Fruit fly (Drosophila melanogaster) whole organism, adult: ENCODE measurements around the gene CG5646.

Source experiments
- CG11617 ChIP-seq: fragments of 200-800 bp; sonication (Bioruptor generic); optimal IDR thresholded peaks from 2 replicates; lab custom pipeline; 2017; ENCODE audit warnings: mild to moderate bottlenecking, missing biosample characterization, missing genetic modification reagents, missing genetic modification characterization
- CG12768 ChIP-seq: fragments of 200-800 bp; sonication (Bioruptor generic); optimal IDR thresholded peaks from 2 replicates; lab custom pipeline; 2017; ENCODE audit warnings: missing biosample characterization, missing genetic modification characterization, mild to moderate bottlenecking, moderate library complexity, missing genetic modification reagents
- CG14711 ChIP-seq: fragments of 200-800 bp; sonication (Bioruptor generic); optimal IDR thresholded peaks from 2 replicates; lab custom pipeline; 2018; ENCODE audit warnings: missing biosample characterization, mild to moderate bottlenecking, missing genetic modification characterization, moderate library complexity
- CG1620 ChIP-seq: fragments of 200-800 bp; sonication (Bioruptor generic); optimal IDR thresholded peaks from 2 replicates; lab custom pipeline; 2016; ENCODE audit warnings: missing biosample characterization, missing genetic modification characterization
- CG33017 ChIP-seq: fragments of 200-800 bp; sonication (Bioruptor generic); optimal IDR thresholded peaks from 2 replicates; lab custom pipeline; 2018; ENCODE audit warnings: missing biosample characterization, mild to moderate bottlenecking, missing genetic modification characterization, moderate library complexity
- CG5204 ChIP-seq: fragments of 200-800 bp; sonication (Bioruptor generic); optimal IDR thresholded peaks from 2 replicates; lab custom pipeline; 2016; ENCODE audit warnings: missing biosample characterization, missing genetic modification characterization
- CG7045 ChIP-seq: fragments of 200-800 bp; sonication (Bioruptor generic); optimal IDR thresholded peaks from 2 replicates; lab custom pipeline; 2017; ENCODE audit warnings: missing biosample characterization, mild to moderate bottlenecking, missing genetic modification characterization
- CG7101 ChIP-seq: fragments of 200-800 bp; sonication (Bioruptor generic); optimal IDR thresholded peaks from 2 replicates; lab custom pipeline; 2018; ENCODE audit warnings: missing biosample characterization, mild to moderate bottlenecking, missing genetic modification characterization, moderate library complexity
- Clk ChIP-seq: fragments of 200-800 bp; sonication (Bioruptor generic); optimal IDR thresholded peaks from 2 replicates; lab custom pipeline; 2017; ENCODE audit warnings: missing biosample characterization, missing genetic modification characterization
- Crg-1 ChIP-seq: fragments of 200-800 bp; sonication (Bioruptor generic); optimal IDR thresholded peaks from 2 replicates; lab custom pipeline; 2016; ENCODE audit warnings: missing biosample characterization, missing genetic modification characterization
- Hr96 ChIP-seq: fragments of 200-800 bp; sonication (Bioruptor generic); optimal IDR thresholded peaks from 2 replicates; lab custom pipeline; 2016; ENCODE audit warnings: missing biosample characterization, missing genetic modification characterization
- Mnt ChIP-seq: fragments of 200-800 bp; sonication (Bioruptor generic); optimal IDR thresholded peaks from 2 replicates; lab custom pipeline; 2016; ENCODE audit warnings: missing biosample characterization, mild to moderate bottlenecking, missing genetic modification characterization
- bab1 ChIP-seq: fragments of 200-800 bp; sonication (Bioruptor generic); optimal IDR thresholded peaks from 3 replicates; lab custom pipeline; 2019; ENCODE audit warnings: missing biosample characterization, mild to moderate bottlenecking, missing genetic modification characterization, moderate library complexity
- cic ChIP-seq: fragments of 200-800 bp; sonication (Bioruptor generic); optimal IDR thresholded peaks from 2 replicates; lab custom pipeline; 2017; ENCODE audit warnings: missing biosample characterization, mild to moderate bottlenecking, missing genetic modification characterization, moderate library complexity
- cnc ChIP-seq, 2 experiments: fragments of >200 bp; optimal IDR thresholded peaks; 2 replicates each; lab custom pipeline; 2017
- kay ChIP-seq: fragments of 200-800 bp; sonication (Bioruptor generic); peaks from one replicate; lab custom pipeline; 2016; ENCODE audit warnings: missing biosample characterization, missing genetic modification characterization, borderline replicate concordance
- ovo ChIP-seq: fragments of 200-800 bp; sonication (Bioruptor generic); optimal IDR thresholded peaks from 2 replicates; lab custom pipeline; 2016; ENCODE audit warnings: missing biosample characterization, missing genetic modification characterization
- pad ChIP-seq: fragments of 200-800 bp; sonication (Bioruptor generic); optimal IDR thresholded peaks from 3 replicates; lab custom pipeline; 2017; ENCODE audit warnings: missing biosample characterization, missing genetic modification characterization, mild to moderate bottlenecking, moderate library complexity, missing genetic modification reagents
- tj ChIP-seq: fragments of 200-800 bp; sonication (Bioruptor generic); optimal IDR thresholded peaks from 3 replicates; lab custom pipeline; 2017; ENCODE audit warnings: missing biosample characterization, mild to moderate bottlenecking, missing genetic modification characterization, moderate library complexity
- toe ChIP-seq: fragments of 200-800 bp; sonication (Bioruptor generic); optimal IDR thresholded peaks from 2 replicates; lab custom pipeline; 2016; ENCODE audit warnings: missing biosample characterization, missing genetic modification characterization

The CG5646 gene

DNA sequence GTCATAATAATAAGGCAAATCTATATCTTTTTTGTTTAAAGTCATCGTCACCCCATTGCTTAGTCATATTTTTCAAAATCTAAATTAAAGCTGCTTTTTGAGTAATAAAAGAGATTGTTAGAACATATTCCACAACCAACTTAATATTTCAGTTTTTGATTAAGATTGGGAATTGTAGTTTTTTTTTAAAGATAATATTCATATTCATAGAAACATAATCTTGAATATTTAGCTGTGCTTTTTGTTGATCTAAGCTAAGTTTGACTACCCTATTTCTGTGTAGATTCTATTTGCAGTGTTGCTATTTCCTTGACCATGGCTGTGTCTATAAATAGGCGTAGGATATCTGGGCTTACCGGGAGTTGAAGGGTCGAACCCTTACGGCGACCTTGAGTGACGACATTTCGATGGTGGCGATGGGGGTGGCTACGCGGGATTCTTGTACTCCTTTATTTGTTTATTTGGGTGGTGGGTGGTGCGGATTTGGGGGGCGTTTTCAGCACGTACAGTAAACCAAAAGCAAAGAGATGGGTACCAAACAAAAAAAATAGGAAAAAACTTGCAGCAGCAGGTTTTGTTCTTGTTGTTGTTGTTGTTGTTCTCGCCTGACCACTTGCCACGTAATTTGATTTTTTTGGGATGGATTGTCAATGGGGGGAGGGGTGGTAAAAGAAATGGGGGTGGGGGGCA, 3.0 kb downstream of the CG5646 start:
- TF ChIP-seq CG14711 (tag; lab: Kevin White, UChicago) (no peak), ovo (GFP tag; lab: Kevin White, UChicago) (no peak), cic (GFP tag; lab: Kevin White, UChicago) (no peak), CG1620 (GFP tag; lab: Kevin White, UChicago) (no peak), toe (GFP tag; lab: Kevin White, UChicago) (no peak), CG7101 (tag; lab: Kevin White, UChicago) (no peak)

DNA sequence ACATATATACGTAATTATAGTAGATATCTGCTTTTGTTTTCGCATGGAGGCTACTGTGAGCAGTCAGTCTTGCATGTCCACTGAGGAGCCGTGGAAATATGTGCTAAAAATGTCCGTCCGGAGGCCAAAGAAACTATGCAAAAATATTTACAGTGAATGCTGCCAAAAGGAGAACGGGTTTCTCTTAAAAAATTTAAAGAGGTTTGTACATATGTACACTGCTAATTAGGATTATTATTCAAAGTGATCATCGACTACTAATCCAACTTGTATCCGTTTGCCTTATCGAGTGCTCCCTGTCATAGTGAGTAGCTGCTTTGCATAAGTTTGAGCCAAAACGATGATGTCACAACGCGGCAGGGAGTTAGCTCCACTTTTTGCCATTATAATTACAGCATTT, 4.1 kb downstream of the CG5646 start:
- TF ChIP-seq CG11617 (GFP tag; lab: Kevin White, UChicago) (no peak), tj (GFP tag; lab: Kevin White, UChicago) (no peak), bab1 (peak; percentile 9), CG14711 (tag; lab: Kevin White, UChicago) (peak; percentile 14)

DNA sequence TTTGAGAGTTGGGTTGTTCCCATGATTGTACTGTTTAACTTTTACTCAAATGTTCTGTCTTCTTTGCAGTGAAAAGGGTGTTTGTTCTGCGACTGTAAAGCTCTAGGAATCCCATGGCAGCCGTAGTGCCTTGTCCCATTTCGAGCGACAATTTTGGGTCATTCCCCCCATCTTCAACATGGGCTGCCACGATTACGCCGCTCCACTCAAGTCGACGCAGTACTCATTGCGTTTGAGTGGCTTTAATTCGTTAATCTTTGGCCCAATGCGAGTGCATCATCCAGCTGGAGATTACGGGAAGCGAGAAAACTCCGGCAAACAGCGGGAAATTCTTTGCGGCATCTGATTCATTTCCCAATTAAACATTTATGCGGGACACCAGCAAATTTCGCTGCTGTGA, 4.7 kb downstream of the CG5646 start:
- TF ChIP-seq Crg-1 (no peak), CG12768 (no peak), CG1620 (GFP tag; lab: Kevin White, UChicago) (no peak), CG5204 (GFP tag; lab: Kevin White, UChicago) (no peak), tj (GFP tag; lab: Kevin White, UChicago) (no peak), cnc (optimal IDR thresholded peaks at IDR 0.05; lab: Kevin White, UChicago) (no peak), CG14711 (tag; lab: Kevin White, UChicago) (no peak), cic (GFP tag; lab: Kevin White, UChicago) (no peak), CG11617 (GFP tag; lab: Kevin White, UChicago) (no peak), bab1 (no peak), ovo (GFP tag; lab: Kevin White, UChicago) (no peak), pad (GFP tag; lab: Kevin White, UChicago) (no peak), toe (GFP tag; lab: Kevin White, UChicago) (no peak), Clk (GFP tag; lab: Kevin White, UChicago) (no peak), Mnt (GFP tag; lab: Kevin White, UChicago) (no peak), CG33017 (tag; lab: Kevin White, UChicago) (no peak)

- no peak for TF ChIP-seq ovo (GFP tag; lab: Kevin White, UChicago)
- peak; percentile 52 for TF ChIP-seq kay (GFP tag; lab: Kevin White, UChicago)
Measured at dm6 chr3R:27555853-27556252, 5.3 kb downstream of the CG5646 start.

DNA sequence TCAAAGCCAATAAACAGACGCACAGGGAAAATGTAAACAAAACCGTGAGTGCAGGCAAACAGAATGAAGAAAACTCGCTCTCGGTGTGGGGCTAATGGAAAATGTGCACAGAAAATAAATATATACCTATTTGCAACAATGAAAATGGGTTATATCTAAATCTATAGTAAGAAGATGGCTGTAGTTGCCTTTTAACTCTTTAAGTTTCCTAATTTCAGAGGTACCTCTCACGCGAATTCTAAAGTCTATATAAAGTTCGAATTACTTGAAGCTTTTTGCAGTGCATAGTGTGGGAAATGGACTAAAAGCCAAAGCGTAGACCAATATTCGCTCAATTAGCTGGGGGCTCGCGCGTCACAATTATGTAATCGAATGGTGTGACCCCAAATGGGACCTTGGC, 6.2 kb downstream of the CG5646 start:
- TF ChIP-seq Clk (GFP tag; lab: Kevin White, UChicago) (no peak), CG5204 (GFP tag; lab: Kevin White, UChicago) (no peak), Hr96 (GFP tag; lab: Kevin White, UChicago) (no peak), CG1620 (GFP tag; lab: Kevin White, UChicago) (no peak), cnc (optimal IDR thresholded peaks at IDR 0.05; lab: Kevin White, UChicago) (no peak), CG33017 (tag; lab: Kevin White, UChicago) (peak; percentile 49), pad (GFP tag; lab: Kevin White, UChicago) (no peak), tj (GFP tag; lab: Kevin White, UChicago) (no peak), CG11617 (GFP tag; lab: Kevin White, UChicago) (peak; percentile 5), ovo (GFP tag; lab: Kevin White, UChicago) (no peak), bab1 (peak; percentile 51), Crg-1 (no peak), CG14711 (tag; lab: Kevin White, UChicago) (peak; percentile 39), kay (GFP tag; lab: Kevin White, UChicago) (no peak), toe (GFP tag; lab: Kevin White, UChicago) (no peak), CG7101 (tag; lab: Kevin White, UChicago) (peak; percentile 18), CG7045 (peak; percentile 14), CG12768 (peak; percentile 29), Mnt (GFP tag; lab: Kevin White, UChicago) (no peak), cic (GFP tag; lab: Kevin White, UChicago) (no peak)

- TF ChIP-seq cnc (optimal IDR thresholded peaks at IDR 0.05; lab: Kevin White, UChicago) (peak in 1 of 2 experiments; percentile 2), tj (GFP tag; lab: Kevin White, UChicago) (peak; percentile 41), CG7101 (tag; lab: Kevin White, UChicago) (peak; percentile 53), CG11617 (GFP tag; lab: Kevin White, UChicago) (peak; percentile 57), Mnt (GFP tag; lab: Kevin White, UChicago) (no peak), CG14711 (tag; lab: Kevin White, UChicago) (peak; percentile 73), Crg-1 (no peak), CG7045 (peak; percentile 45), pad (GFP tag; lab: Kevin White, UChicago) (peak; percentile 32), ovo (GFP tag; lab: Kevin White, UChicago) (no peak), toe (GFP tag; lab: Kevin White, UChicago) (peak; percentile 10), CG1620 (GFP tag; lab: Kevin White, UChicago) (no peak), Clk (GFP tag; lab: Kevin White, UChicago) (no peak), kay (GFP tag; lab: Kevin White, UChicago) (no peak), CG12768 (no peak), bab1 (peak; percentile 92), cic (GFP tag; lab: Kevin White, UChicago) (no peak), CG5204 (GFP tag; lab: Kevin White, UChicago) (peak; percentile 48), Hr96 (GFP tag; lab: Kevin White, UChicago) (peak; percentile 51), CG33017 (tag; lab: Kevin White, UChicago) (peak; percentile 43)
Measured at dm6 chr3R:27553921-27554320, 7.2 kb downstream of the CG5646 start.
